Worm (Caenorhabditis elegans): ENCODE measurements around the gene K07H8.11.

DNA sequence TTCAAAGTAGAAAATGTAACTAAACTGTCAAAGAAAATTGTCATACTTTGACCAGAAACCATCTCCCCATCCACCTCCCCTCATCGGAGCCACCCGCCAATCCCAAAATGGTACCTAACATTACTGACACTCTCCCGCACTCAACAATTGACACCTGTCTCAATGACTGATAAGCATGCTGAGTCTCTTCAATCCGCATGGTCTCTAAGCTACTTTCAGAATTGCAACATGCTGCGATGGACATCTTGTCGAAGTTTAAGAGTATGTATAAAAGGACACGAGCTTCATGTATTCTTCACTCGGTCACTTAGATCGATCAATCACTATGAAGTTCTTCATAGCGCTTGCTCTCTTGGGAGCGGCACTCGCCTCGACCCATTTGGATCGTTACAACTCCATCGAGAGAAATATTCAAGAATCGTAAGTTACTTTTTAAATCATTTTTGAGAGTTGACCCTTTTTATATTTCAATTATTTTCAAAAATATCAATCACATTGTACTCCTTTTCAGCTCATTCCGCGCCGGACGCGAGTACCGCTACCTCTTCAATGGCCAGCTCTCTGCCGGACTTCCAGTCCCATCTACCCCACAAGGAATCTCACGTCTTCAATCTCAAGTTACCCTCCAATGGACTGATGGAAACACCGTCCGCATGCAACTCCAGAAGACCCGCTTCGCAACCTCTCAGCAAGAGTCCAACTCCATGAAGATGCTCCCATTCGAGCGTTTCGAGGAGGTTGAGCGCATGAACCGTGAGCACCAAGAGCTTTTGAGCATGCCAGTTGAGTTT lies 14.1 kb downstream of the K07H8.11 start, which contains the start of gene vit-6:
- TF ChIP-seq nhr-237 (tag; optimal IDR thresholded peaks at IDR 0.05) (no peak), lin-13 (tag; optimal IDR thresholded peaks at IDR 0.05) (no peak), nhr-28 (tag; optimal IDR thresholded peaks at IDR 0.05) (no peak), ztf-11 (tag; optimal IDR thresholded peaks at IDR 0.05) (no peak), unc-39 (tag; optimal IDR thresholded peaks at IDR 0.05) (no peak), M03D4.4 (tag; optimal IDR thresholded peaks at IDR 0.05) (no peak), bed-3 (GFP tag; optimal IDR thresholded peaks at IDR 0.05) (no peak), pha-4 (tag; optimal IDR thresholded peaks at IDR 0.05) (no peak), sem-2 (GFP tag; optimal IDR thresholded peaks at IDR 0.05) (no peak)
